Worm (Caenorhabditis elegans): ENCODE results near the gene C15H7.4.

C15H7.4 gene

ce11 chrIII:9629054-9629453 lies 26.6 kb downstream of the C15H7.4 start, which contains the start of gene tbg-1:
TSS of gene tbg-1 (minus strand) at chrIII:9629154.
- no peak for TF ChIP-seq flt-1 (GFP tag; IDR thresholded peaks at IDR 0.05)

- TF ChIP-seq ztf-23 (GFP tag; IDR thresholded peaks at IDR 0.05) = no peak
- no peak for TF ChIP-seq klf-2 (GFP tag; conservative IDR thresholded peaks at IDR 0.05)
- TF ChIP-seq flt-1 (GFP tag; IDR thresholded peaks at IDR 0.05) = no peak
Observed at ce11 chrIII:9626602-9627001, 29.1 kb downstream of the C15H7.4 start.

DNA sequence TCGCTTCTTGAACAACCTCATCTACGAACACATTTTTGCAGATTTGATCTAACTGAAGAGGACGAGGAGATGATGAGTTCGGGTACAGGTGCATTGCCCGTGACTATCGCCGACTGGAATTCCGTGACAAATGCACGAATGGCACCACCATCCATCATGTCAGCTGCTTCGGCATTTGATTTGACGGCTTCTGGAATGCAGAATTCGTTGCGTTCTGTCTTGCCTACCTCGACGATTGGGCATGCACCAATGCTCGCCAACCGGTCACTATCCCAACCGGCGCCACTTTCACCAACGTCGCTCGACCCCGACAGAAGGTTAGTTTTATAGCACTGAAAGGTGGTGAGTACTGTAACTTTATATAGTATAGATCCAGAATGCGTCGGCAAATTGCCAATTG lies 32.2 kb downstream of the C15H7.4 start:
- no peak for TF ChIP-seq ztf-23 (GFP tag; IDR thresholded peaks at IDR 0.05)
- no peak for TF ChIP-seq med-1 (GFP tag; optimal IDR thresholded peaks at IDR 0.05; ENCODE audit: insufficient read depth)
- no peak for TF ChIP-seq cog-1 (tag; optimal IDR thresholded peaks at IDR 0.05)
- no peak for TF ChIP-seq flt-1 (GFP tag; IDR thresholded peaks at IDR 0.05)
- no peak for TF ChIP-seq tab-1 (GFP tag; IDR thresholded peaks at IDR 0.05)
- TF ChIP-seq T22C8.4 (GFP tag; IDR thresholded peaks at IDR 0.05) = no peak
- no peak for TF ChIP-seq ztf-29 (GFP tag; IDR thresholded peaks at IDR 0.05)
- no peak for TF ChIP-seq klf-2 (GFP tag; conservative IDR thresholded peaks at IDR 0.05)
- TF ChIP-seq ref-1 (GFP tag; conservative IDR thresholded peaks at IDR 0.05) = no peak

- no peak for TF ChIP-seq med-1 (GFP tag; optimal IDR thresholded peaks at IDR 0.05; ENCODE audit: insufficient read depth)
- no peak for TF ChIP-seq ztf-23 (GFP tag; IDR thresholded peaks at IDR 0.05)
Observed at ce11 chrIII:9621840-9622525, 33.7 kb downstream of the C15H7.4 start.

DNA sequence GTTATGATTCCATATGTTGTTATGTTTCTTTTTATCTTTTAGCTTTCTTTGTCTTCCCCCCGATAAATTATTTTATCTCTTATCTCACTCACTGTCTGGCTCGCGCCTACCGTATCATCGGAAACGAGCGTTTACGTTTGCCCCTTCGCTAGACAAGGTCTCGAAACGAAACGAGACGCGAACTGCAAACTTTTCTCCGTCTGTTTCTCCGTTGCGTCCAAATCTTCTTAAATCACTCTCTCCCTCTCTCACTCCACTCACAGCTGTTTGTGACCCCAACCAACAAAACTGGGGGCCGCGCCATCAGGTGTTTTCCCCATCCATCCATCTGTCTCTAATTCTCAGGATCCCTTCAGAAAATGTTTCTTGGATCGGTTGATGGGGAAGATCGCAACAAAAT lies 35.6 kb downstream of the C15H7.4 start:
- TF ChIP-seq ztf-29 (GFP tag; IDR thresholded peaks at IDR 0.05) (no peak), flt-1 (GFP tag; IDR thresholded peaks at IDR 0.05) (no peak), med-1 (GFP tag; optimal IDR thresholded peaks at IDR 0.05; ENCODE audit: insufficient read depth) (no peak), tab-1 (GFP tag; IDR thresholded peaks at IDR 0.05) (no peak), T22C8.4 (GFP tag; IDR thresholded peaks at IDR 0.05) (no peak), ztf-23 (GFP tag; IDR thresholded peaks at IDR 0.05) (no peak), klf-2 (GFP tag; conservative IDR thresholded peaks at IDR 0.05) (no peak), ref-1 (GFP tag; conservative IDR thresholded peaks at IDR 0.05) (no peak), cog-1 (tag; optimal IDR thresholded peaks at IDR 0.05) (no peak)

ce11 chrIII:9619079-9619761 lies 36.5 kb downstream of the C15H7.4 start, which contains the start of gene hlh-11:
TSS of gene hlh-11 (plus strand) at chrIII:9619711.
- TF ChIP-seq tab-1 (GFP tag; IDR thresholded peaks at IDR 0.05) = no peak
- 0 out of 2 replicates have a peak, but pooled peaks have one; percentile 47 for TF ChIP-seq klf-2 (GFP tag; conservative IDR thresholded peaks at IDR 0.05)
- TF ChIP-seq ref-1 (GFP tag; conservative IDR thresholded peaks at IDR 0.05) = no peak
- 0 out of 2 replicates have a peak, but pooled peaks have one; percentile 8 for TF ChIP-seq flt-1 (GFP tag; IDR thresholded peaks at IDR 0.05)
- no peak for TF ChIP-seq ztf-29 (GFP tag; IDR thresholded peaks at IDR 0.05)
- no peak for TF ChIP-seq cog-1 (tag; optimal IDR thresholded peaks at IDR 0.05)

- TF ChIP-seq cog-1 (tag; optimal IDR thresholded peaks at IDR 0.05) (no peak), med-1 (GFP tag; optimal IDR thresholded peaks at IDR 0.05; ENCODE audit: insufficient read depth) (no peak), ref-1 (GFP tag; conservative IDR thresholded peaks at IDR 0.05) (no peak), ztf-29 (GFP tag; IDR thresholded peaks at IDR 0.05) (no peak), flt-1 (GFP tag; IDR thresholded peaks at IDR 0.05) (no peak), klf-2 (GFP tag; conservative IDR thresholded peaks at IDR 0.05) (no peak)
Observed at ce11 chrIII:9617599-9618262, 38.0 kb downstream of the C15H7.4 start.

DNA sequence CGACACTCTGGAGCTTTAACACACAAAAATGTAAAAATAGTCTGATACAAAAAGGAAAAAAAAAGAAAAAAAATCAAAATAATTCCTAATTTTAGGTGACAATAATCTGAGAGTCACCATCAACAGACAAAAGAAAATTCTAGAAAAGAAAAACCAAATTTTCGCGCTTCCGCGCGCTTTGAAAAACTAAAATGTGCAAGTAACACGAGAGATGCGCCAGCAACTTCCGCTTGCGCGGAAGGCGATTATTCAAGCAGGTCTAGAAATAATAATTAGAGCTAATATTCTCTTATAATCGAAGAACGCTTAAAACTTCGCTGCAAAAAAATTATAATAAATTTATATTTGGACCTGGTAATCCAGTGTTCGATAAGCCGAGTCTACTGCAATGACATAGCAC lies 38.8 kb downstream of the C15H7.4 start:
- TF ChIP-seq klf-2 (GFP tag; conservative IDR thresholded peaks at IDR 0.05) (no peak), cog-1 (tag; optimal IDR thresholded peaks at IDR 0.05) (no peak), T22C8.4 (GFP tag; IDR thresholded peaks at IDR 0.05) (no peak), ztf-29 (GFP tag; IDR thresholded peaks at IDR 0.05) (no peak), tab-1 (GFP tag; IDR thresholded peaks at IDR 0.05) (no peak), med-1 (GFP tag; optimal IDR thresholded peaks at IDR 0.05; ENCODE audit: insufficient read depth) (no peak), flt-1 (GFP tag; IDR thresholded peaks at IDR 0.05) (no peak), ztf-23 (GFP tag; IDR thresholded peaks at IDR 0.05) (no peak), ref-1 (GFP tag; conservative IDR thresholded peaks at IDR 0.05) (no peak)

DNA sequence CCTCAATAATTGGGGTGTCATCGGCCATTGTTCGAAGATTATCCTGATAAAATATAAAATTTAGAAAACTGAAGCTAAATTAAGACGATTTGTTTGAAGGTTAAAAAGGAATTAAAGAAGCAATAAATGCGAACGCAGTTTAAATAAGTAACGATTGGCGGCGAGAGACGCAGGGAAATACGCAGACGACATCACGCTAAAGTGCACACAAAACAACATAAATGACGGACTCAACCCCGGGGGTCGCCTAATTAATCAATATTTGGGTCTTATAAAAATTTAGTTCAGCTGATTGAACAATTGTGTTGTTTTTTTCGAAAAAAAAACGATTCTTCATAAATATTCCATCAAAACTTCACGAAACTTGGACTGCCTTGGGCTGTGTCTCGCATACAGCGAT lies 39.3 kb downstream of the C15H7.4 start, which contains the start of gene hcp-3:
Gene hcp-3 (minus strand): TSS at position 45 of the 400 bp plus-strand sequence.
- TF ChIP-seq tab-1 (GFP tag; IDR thresholded peaks at IDR 0.05) (no peak), T22C8.4 (GFP tag; IDR thresholded peaks at IDR 0.05) (peak; percentile 85)

ce11 chrIII:9615114-9615513 lies 40.6 kb downstream of the C15H7.4 start:
- TF ChIP-seq ztf-23 (GFP tag; IDR thresholded peaks at IDR 0.05) (no peak), klf-2 (GFP tag; conservative IDR thresholded peaks at IDR 0.05) (no peak), ref-1 (GFP tag; conservative IDR thresholded peaks at IDR 0.05) (no peak), flt-1 (GFP tag; IDR thresholded peaks at IDR 0.05) (no peak), tab-1 (GFP tag; IDR thresholded peaks at IDR 0.05) (no peak), med-1 (GFP tag; optimal IDR thresholded peaks at IDR 0.05; ENCODE audit: insufficient read depth) (no peak), ztf-29 (GFP tag; IDR thresholded peaks at IDR 0.05) (no peak), T22C8.4 (GFP tag; IDR thresholded peaks at IDR 0.05) (no peak), cog-1 (tag; optimal IDR thresholded peaks at IDR 0.05) (no peak)

Measured in whole organism, midembryonic.